Fruit fly (Drosophila melanogaster) whole organism, adult: ENCODE measurements around the gene Ras85D.
A peak's percentile ranks its signal among the peaks of the same experiment; 100 is the strongest.

Experiments used
- CG11617 ChIP-seq: fragments of 200-800 bp; sonication (Bioruptor generic); optimal IDR thresholded peaks from 2 replicates; lab custom pipeline; 2017; ENCODE audit warnings: mild to moderate bottlenecking, missing biosample characterization, missing genetic modification reagents, missing genetic modification characterization
- CG12768 ChIP-seq: fragments of 200-800 bp; sonication (Bioruptor generic); optimal IDR thresholded peaks from 2 replicates; lab custom pipeline; 2017; ENCODE audit warnings: missing biosample characterization, missing genetic modification characterization, mild to moderate bottlenecking, moderate library complexity, missing genetic modification reagents
- CG14711 ChIP-seq: fragments of 200-800 bp; sonication (Bioruptor generic); optimal IDR thresholded peaks from 2 replicates; lab custom pipeline; 2018; ENCODE audit warnings: missing biosample characterization, mild to moderate bottlenecking, missing genetic modification characterization, moderate library complexity
- CG1620 ChIP-seq: fragments of 200-800 bp; sonication (Bioruptor generic); optimal IDR thresholded peaks from 2 replicates; lab custom pipeline; 2016; ENCODE audit warnings: missing biosample characterization, missing genetic modification characterization
- CG33017 ChIP-seq: fragments of 200-800 bp; sonication (Bioruptor generic); optimal IDR thresholded peaks from 2 replicates; lab custom pipeline; 2018; ENCODE audit warnings: missing biosample characterization, mild to moderate bottlenecking, missing genetic modification characterization, moderate library complexity
- CG5204 ChIP-seq: fragments of 200-800 bp; sonication (Bioruptor generic); optimal IDR thresholded peaks from 2 replicates; lab custom pipeline; 2016; ENCODE audit warnings: missing biosample characterization, missing genetic modification characterization
- CG7045 ChIP-seq: fragments of 200-800 bp; sonication (Bioruptor generic); optimal IDR thresholded peaks from 2 replicates; lab custom pipeline; 2017; ENCODE audit warnings: missing biosample characterization, mild to moderate bottlenecking, missing genetic modification characterization
- CG7101 ChIP-seq: fragments of 200-800 bp; sonication (Bioruptor generic); optimal IDR thresholded peaks from 2 replicates; lab custom pipeline; 2018; ENCODE audit warnings: missing biosample characterization, mild to moderate bottlenecking, missing genetic modification characterization, moderate library complexity
- Clk ChIP-seq: fragments of 200-800 bp; sonication (Bioruptor generic); optimal IDR thresholded peaks from 2 replicates; lab custom pipeline; 2017; ENCODE audit warnings: missing biosample characterization, missing genetic modification characterization
- Crg-1 ChIP-seq: fragments of 200-800 bp; sonication (Bioruptor generic); optimal IDR thresholded peaks from 2 replicates; lab custom pipeline; 2016; ENCODE audit warnings: missing biosample characterization, missing genetic modification characterization
- Hr96 ChIP-seq: fragments of 200-800 bp; sonication (Bioruptor generic); optimal IDR thresholded peaks from 2 replicates; lab custom pipeline; 2016; ENCODE audit warnings: missing biosample characterization, missing genetic modification characterization
- Mnt ChIP-seq: fragments of 200-800 bp; sonication (Bioruptor generic); optimal IDR thresholded peaks from 2 replicates; lab custom pipeline; 2016; ENCODE audit warnings: missing biosample characterization, mild to moderate bottlenecking, missing genetic modification characterization
- bab1 ChIP-seq: fragments of 200-800 bp; sonication (Bioruptor generic); optimal IDR thresholded peaks from 3 replicates; lab custom pipeline; 2019; ENCODE audit warnings: missing biosample characterization, mild to moderate bottlenecking, missing genetic modification characterization, moderate library complexity
- cic ChIP-seq: fragments of 200-800 bp; sonication (Bioruptor generic); optimal IDR thresholded peaks from 2 replicates; lab custom pipeline; 2017; ENCODE audit warnings: missing biosample characterization, mild to moderate bottlenecking, missing genetic modification characterization, moderate library complexity
- cnc ChIP-seq, 2 experiments: fragments of >200 bp; optimal IDR thresholded peaks; 2 replicates each; lab custom pipeline; 2017
- kay ChIP-seq: fragments of 200-800 bp; sonication (Bioruptor generic); peaks from one replicate; lab custom pipeline; 2016; ENCODE audit warnings: missing biosample characterization, missing genetic modification characterization, borderline replicate concordance
- ovo ChIP-seq: fragments of 200-800 bp; sonication (Bioruptor generic); optimal IDR thresholded peaks from 2 replicates; lab custom pipeline; 2016; ENCODE audit warnings: missing biosample characterization, missing genetic modification characterization
- pad ChIP-seq: fragments of 200-800 bp; sonication (Bioruptor generic); optimal IDR thresholded peaks from 3 replicates; lab custom pipeline; 2017; ENCODE audit warnings: missing biosample characterization, missing genetic modification characterization, mild to moderate bottlenecking, moderate library complexity, missing genetic modification reagents
- tj ChIP-seq: fragments of 200-800 bp; sonication (Bioruptor generic); optimal IDR thresholded peaks from 3 replicates; lab custom pipeline; 2017; ENCODE audit warnings: missing biosample characterization, mild to moderate bottlenecking, missing genetic modification characterization, moderate library complexity
- toe ChIP-seq: fragments of 200-800 bp; sonication (Bioruptor generic); optimal IDR thresholded peaks from 2 replicates; lab custom pipeline; 2016; ENCODE audit warnings: missing biosample characterization, missing genetic modification characterization

Gene Ras85D

DNA sequence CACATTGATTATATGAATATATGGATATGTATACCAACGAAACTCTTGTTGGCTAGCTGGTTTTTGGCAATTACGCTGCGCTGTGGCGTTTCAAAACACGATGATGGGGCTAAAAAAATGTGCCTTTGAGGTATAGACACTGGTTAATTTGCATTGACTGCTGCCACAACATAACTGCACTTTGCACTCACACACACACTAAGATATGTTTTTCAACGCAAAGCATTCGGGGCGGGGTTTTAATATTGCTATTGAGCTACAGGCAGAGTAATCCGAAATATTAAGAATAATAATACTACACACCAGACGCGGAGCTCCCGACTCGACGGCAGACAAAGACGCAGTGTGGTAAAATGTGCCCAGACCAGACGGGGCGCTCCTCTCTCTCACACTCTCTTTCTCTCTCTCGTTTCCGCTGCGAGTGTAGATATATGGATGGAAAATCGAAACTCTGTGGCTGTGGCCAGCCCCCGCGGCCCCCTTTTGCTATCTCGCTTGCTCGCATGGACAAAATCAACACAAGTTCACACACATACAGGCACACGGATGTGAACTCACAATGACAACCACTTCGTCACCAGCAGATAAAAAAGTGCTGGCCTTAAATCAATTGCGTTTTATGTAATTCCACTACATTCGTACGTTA is 38.3 kb upstream of the Ras85D start:
- TF ChIP-seq CG5204 (GFP tag; lab: Kevin White, UChicago) (no peak), tj (peak; percentile 78), CG12768 (GFP tag; lab: Kevin White, UChicago) (peak; percentile 83), ovo (peak; percentile 47), Mnt (GFP tag; lab: Kevin White, UChicago) (peak; percentile 93), CG7101 (tag; lab: Kevin White, UChicago) (peak; percentile 63), CG7045 (GFP tag; lab: Kevin White, UChicago) (peak; percentile 51), cnc (optimal IDR thresholded peaks at IDR 0.05; lab: Kevin White, UChicago) (peak in 1 of 2 experiments; percentile 80), pad (peak; percentile 56), toe (GFP tag; lab: Kevin White, UChicago) (no peak), CG11617 (GFP tag; lab: Kevin White, UChicago) (peak; percentile 57), Crg-1 (GFP tag; lab: Kevin White, UChicago) (peak; percentile 68), CG1620 (peak; percentile 6), Hr96 (peak; percentile 31), cic (GFP tag; lab: Kevin White, UChicago) (peak; percentile 89), CG33017 (tag; lab: Kevin White, UChicago) (peak; percentile 43), Clk (peak; percentile 23), bab1 (GFP tag; lab: Kevin White, UChicago) (peak; percentile 20), CG14711 (tag; lab: Kevin White, UChicago) (peak; percentile 52), kay (GFP tag; lab: Kevin White, UChicago) (no peak)

DNA sequence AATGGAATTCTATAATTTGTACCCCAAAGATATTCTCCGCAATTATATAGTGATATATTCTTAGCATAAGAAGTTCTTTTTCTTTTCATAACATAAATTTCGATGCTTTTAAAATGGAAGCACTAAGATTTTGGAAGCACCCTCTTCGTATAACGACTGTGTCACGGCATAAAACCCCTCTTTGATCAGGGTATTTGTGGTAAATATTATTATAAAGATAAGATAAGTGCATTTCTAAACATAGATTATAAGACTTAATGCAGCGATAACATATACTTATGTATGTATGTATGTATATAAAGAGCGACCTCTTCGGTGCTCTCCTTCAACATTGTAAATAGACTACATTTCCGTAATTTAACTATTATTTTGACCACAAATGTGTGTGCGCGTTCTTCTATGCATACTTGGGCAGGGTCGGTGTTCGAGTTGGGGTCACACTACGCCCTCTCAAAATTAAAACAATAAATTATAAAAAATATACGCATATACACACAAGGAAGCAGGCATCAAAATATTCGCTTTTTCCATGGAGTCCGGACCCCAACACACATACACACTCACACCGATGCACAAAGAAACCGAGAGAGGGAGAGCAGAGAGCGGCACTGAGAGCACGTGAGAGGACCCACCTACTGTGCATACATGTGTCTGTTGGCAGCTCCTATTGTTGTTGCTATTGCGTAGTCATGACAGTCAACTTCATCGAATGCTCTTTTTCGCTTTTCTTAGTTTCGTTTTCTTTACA is 37.6 kb upstream of the Ras85D start:
- no peak for TF ChIP-seq ovo
- peak; percentile 0 for TF ChIP-seq Crg-1 (GFP tag; lab: Kevin White, UChicago)
- TF ChIP-seq Mnt (GFP tag; lab: Kevin White, UChicago): peak; percentile 60

DNA sequence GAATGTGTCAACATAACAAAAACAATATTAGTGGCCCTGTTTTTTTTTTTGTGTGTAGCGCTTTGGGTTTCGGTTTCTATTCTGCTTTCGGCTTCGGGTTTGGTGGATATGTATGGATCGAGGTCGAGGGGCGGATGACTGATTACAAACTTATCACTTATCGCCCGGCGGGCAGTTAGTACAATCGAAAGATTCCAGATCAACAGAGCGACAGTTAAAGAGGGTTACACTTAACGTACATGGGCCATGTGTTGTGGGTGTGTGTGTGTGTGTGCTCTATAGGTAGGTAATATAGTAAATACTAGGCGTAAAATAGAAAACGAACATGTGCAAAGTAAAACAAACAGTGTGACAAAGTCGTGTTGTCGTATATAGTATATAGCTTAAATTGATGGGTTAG is 35.9 kb upstream of the Ras85D start:
- TF ChIP-seq cic (GFP tag; lab: Kevin White, UChicago) (peak; percentile 66), CG33017 (tag; lab: Kevin White, UChicago) (no peak), CG14711 (tag; lab: Kevin White, UChicago) (no peak), Mnt (GFP tag; lab: Kevin White, UChicago) (peak; percentile 22), CG11617 (GFP tag; lab: Kevin White, UChicago) (no peak)

DNA sequence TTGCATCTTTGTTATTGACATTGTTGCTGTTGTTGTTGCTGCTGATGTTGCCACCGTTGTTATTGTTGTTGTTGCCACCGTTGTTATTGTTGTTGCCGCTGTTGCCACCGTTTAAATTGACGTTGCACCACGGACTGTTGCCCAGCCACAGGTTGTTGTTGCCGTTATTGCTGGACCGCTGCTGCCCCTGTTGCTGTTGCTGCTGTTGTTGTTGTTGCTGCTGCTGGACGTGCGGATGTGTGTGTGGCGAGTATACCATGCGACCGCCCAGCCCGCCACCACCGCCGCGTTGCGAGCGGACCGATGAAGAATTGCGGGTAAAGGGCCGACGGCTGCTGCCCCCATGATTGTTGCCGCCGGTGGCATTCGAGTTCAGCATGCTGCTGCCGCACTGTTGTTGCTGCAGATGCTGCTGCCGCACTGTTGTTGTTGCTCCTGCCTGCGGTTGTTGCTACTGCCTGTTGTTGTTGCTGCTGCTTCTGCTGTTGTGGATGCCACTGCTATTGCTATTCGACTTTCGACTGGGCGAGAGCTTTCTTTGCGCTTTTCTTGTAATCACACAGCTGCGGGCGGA is 34.0 kb upstream of the Ras85D start:
- TF ChIP-seq tj: no peak
- TF ChIP-seq CG11617 (GFP tag; lab: Kevin White, UChicago): no peak
- no peak for TF ChIP-seq CG33017 (tag; lab: Kevin White, UChicago)
- TF ChIP-seq CG5204 (GFP tag; lab: Kevin White, UChicago): no peak

DNA sequence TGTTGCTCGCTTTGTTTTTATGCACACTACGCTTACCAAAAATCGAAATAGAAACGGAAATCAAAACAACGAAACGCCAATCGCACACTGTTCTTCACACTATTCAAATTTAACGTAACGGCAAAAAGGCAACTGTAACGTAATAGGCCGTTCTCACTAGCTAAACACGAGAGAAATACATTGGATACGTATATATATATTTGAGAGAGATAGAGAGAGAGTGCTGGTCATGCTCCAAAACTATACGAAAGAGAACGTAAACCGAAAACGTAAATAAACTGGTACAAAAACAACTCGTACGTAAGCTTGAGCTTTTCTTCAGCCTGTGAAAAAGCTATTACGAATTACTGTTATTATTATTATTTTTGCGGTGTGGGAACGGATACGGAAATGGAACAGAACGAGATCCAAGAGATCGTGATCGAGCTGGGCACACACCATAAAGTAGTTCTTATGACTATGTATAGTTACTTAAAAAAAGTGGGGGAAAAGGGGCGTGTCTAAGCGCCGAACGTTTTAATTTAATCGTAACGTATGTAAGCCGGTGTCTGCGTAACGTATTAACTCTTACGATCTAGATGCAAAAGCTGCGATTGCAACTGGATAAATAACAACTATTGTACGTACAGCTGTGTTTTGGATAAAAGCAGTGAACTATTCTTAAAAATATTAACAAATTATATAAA is 30.8 kb upstream of the Ras85D start:
- TF ChIP-seq Hr96 (no peak), kay (GFP tag; lab: Kevin White, UChicago) (peak; percentile 68), CG11617 (GFP tag; lab: Kevin White, UChicago) (no peak)

DNA sequence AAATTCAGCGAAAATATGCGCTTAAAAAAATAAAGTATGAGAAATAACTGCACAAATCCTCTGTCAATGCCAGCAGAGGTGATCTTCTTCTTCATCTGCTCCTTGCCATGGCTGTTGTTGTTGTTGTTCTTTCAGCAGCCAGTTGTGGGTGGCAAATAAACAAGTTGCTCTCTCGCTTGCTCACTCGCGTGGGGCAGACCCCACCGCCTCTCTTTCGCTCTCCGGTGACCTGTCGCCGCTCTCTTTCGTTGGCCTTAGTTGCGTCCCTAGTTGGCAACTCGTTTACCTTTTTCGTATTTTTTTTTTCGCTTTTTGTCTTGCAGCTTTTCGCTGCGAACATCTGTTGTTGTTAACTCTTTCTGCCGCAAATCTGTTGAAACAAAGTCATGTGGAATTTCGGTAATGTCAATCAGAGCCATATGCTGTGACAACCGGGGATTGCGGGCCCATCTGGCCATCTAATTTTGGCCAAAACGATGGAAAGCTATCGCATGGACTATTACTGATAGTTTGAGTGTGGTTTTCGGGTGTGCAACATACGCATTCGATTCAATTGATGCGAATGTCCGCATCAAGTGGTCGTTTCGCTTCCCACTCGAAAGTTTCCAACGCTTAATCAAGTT is 21.8 kb upstream of the Ras85D start:
- no peak for TF ChIP-seq CG11617 (GFP tag; lab: Kevin White, UChicago)
- TF ChIP-seq bab1 (GFP tag; lab: Kevin White, UChicago): no peak
- TF ChIP-seq cnc (optimal IDR thresholded peaks at IDR 0.05; lab: Kevin White, UChicago): no peak
- TF ChIP-seq cic (GFP tag; lab: Kevin White, UChicago): no peak
- no peak for TF ChIP-seq CG14711 (tag; lab: Kevin White, UChicago)
- TF ChIP-seq kay (GFP tag; lab: Kevin White, UChicago): no peak
- TF ChIP-seq Crg-1 (GFP tag; lab: Kevin White, UChicago): no peak
- no peak for TF ChIP-seq CG5204 (GFP tag; lab: Kevin White, UChicago)
- no peak for TF ChIP-seq CG7045 (GFP tag; lab: Kevin White, UChicago)
- no peak for TF ChIP-seq CG33017 (tag; lab: Kevin White, UChicago)
- TF ChIP-seq CG1620: no peak
- TF ChIP-seq CG12768 (GFP tag; lab: Kevin White, UChicago): no peak
- no peak for TF ChIP-seq toe (GFP tag; lab: Kevin White, UChicago)
- no peak for TF ChIP-seq Clk
- TF ChIP-seq ovo: no peak
